Worm (Caenorhabditis elegans) whole organism, midembryonic: Measurements from ENCODE around the gene Y39G8B.2.

Experiments
- T22C8.4 ChIP-seq: fragments of 200-800 bp; sonication (Bioruptor generic); IDR thresholded peaks from 2 replicates; pipeline ENCODE4 v1.3.6; 2022; ENCODE audit warnings: missing genetic modification characterization, missing compliant biosample characterization
- cog-1 ChIP-seq: sonication (generic microtip); optimal IDR thresholded peaks from 2 replicates; lab custom pipeline; 2016; ENCODE audit warnings: missing genetic modification characterization, missing compliant biosample characterization
- flt-1 ChIP-seq: fragments of 200-800 bp; sonication (Bioruptor generic); IDR thresholded peaks from 2 replicates; pipeline ENCODE4 v1.3.6; 2022; ENCODE audit warnings: missing genetic modification characterization, missing compliant biosample characterization
- klf-2 ChIP-seq: fragments of 200-800 bp; sonication (Bioruptor generic); conservative IDR thresholded peaks from 2 replicates; pipeline ENCODE4 v1.3.6; 2022; ENCODE audit warnings: missing genetic modification reagents, missing genetic modification characterization, missing compliant biosample characterization
- med-1 ChIP-seq: sonication (generic microtip); optimal IDR thresholded peaks from 2 replicates; lab custom pipeline; 2017; ENCODE audit warnings: missing genetic modification characterization, mild to moderate bottlenecking, missing compliant biosample characterization, antibody characterized with exemption, missing genetic modification reagents; ENCODE audit not compliant: insufficient read depth
- ref-1 ChIP-seq: fragments of 200-800 bp; sonication (Bioruptor generic); conservative IDR thresholded peaks from 2 replicates; pipeline ENCODE4 v1.3.6; 2022; ENCODE audit warnings: missing genetic modification reagents, missing genetic modification characterization, missing compliant biosample characterization
- tab-1 ChIP-seq: fragments of 200-800 bp; sonication (Bioruptor generic); IDR thresholded peaks from 2 replicates; pipeline ENCODE4 v1.3.6; 2022; ENCODE audit warnings: missing genetic modification characterization, missing compliant biosample characterization
- ztf-23 ChIP-seq: fragments of 200-800 bp; sonication (Bioruptor generic); IDR thresholded peaks from 2 replicates; pipeline ENCODE4 v1.3.6; 2022; ENCODE audit warnings: missing genetic modification reagents, missing genetic modification characterization, missing compliant biosample characterization
- ztf-29 ChIP-seq: fragments of 200-800 bp; sonication (Bioruptor generic); IDR thresholded peaks from 2 replicates; pipeline ENCODE4 v1.3.6; 2022; ENCODE audit warnings: missing genetic modification reagents, missing genetic modification characterization, missing compliant biosample characterization

Gene Y39G8B.2

DNA sequence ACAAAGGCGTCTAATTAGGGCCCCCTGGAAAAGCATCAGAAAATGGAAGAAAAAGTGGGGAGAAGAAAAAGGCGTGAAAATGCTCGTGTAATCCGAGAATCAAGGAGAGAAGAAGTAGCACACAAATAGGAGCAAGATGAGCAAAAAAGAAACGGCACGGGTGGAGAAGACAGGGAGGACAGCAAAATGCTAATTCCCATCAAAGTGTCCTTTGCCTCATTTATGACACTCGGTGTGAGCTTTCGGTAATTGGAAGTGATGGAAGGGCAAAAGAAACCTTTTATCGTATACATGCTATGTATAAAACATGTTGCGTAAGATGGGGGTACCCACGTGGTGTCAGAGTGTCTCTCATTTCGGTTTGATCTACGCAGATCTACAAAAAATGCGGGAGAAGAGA is 42.5 kb downstream of the Y39G8B.2 start:
- TF ChIP-seq ztf-29 (GFP tag; lab: Robert Waterston, UW) (no peak), T22C8.4 (GFP tag; lab: Robert Waterston, UW) (no peak), cog-1 (no peak), tab-1 (GFP tag; lab: Robert Waterston, UW) (no peak), flt-1 (GFP tag; lab: Robert Waterston, UW) (no peak), ref-1 (GFP tag; lab: Robert Waterston, UW) (no peak), med-1 (GFP tag; lab: Kevin White, UChicago) (no peak), klf-2 (GFP tag; lab: Robert Waterston, UW) (no peak), ztf-23 (GFP tag; lab: Robert Waterston, UW) (no peak)

DNA sequence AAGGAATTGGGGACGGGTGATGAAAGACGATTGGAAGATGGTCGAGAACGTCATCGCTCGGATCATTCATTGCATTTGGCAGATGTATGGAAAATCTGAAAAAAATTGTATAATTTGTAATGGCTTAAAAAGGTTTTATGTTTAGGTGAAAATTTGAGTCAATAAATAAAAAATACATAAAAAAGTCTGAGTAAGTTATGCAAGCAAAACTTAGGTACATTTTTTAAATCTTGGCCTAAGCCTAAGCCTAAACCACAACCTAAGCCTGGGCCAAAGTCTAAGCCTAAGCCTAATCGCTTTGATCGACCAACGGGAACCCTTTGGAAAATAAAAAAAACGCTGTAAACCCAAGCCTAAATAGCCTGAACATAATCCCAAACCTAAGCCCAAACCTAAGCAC is 44.1 kb downstream of the Y39G8B.2 start, which contains the start of gene hot-3:
Gene hot-3, minus strand, starts transcription at position 101 of the 400 bp plus-strand sequence.
- TF ChIP-seq ztf-29 (GFP tag; lab: Robert Waterston, UW) = no peak
- no peak for TF ChIP-seq ref-1 (GFP tag; lab: Robert Waterston, UW)
- no peak for TF ChIP-seq klf-2 (GFP tag; lab: Robert Waterston, UW)
- TF ChIP-seq T22C8.4 (GFP tag; lab: Robert Waterston, UW) = no peak

DNA sequence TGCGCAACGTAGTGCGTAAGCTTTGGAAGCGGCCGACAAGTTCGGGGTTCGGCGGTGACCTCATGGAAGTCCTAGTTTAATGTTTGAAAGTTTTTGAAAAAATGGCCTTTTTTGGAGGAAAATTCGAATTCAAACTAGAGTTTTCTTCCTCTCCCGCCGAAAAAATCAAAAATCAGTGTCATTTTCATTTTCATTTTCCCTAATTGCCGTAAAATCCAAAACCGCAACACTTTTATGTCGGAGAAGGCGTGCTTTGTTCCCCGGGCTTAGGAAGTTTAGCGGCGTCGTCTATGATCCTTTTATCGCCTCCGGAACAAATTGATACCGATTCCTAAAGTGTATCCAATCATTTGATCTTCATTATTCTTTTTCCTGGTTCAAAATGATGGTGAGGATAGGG is 51.1 kb downstream of the Y39G8B.2 start, which contains the start of gene mltn-5:
Gene mltn-5, plus strand, starts transcription at position 301 of the 400 bp plus-strand sequence.
- TF ChIP-seq cog-1 (no peak), med-1 (GFP tag; lab: Kevin White, UChicago) (no peak), ztf-23 (GFP tag; lab: Robert Waterston, UW) (no peak), klf-2 (GFP tag; lab: Robert Waterston, UW) (no peak), ztf-29 (GFP tag; lab: Robert Waterston, UW) (no peak), T22C8.4 (GFP tag; lab: Robert Waterston, UW) (no peak), ref-1 (GFP tag; lab: Robert Waterston, UW) (no peak), tab-1 (GFP tag; lab: Robert Waterston, UW) (no peak), flt-1 (GFP tag; lab: Robert Waterston, UW) (no peak)
